Fruit fly (Drosophila melanogaster) whole organism, adult: ENCODE results near the gene Oat.

Source experiments
- CG11617 ChIP-seq: fragments of 200-800 bp; sonication (Bioruptor generic); optimal IDR thresholded peaks from 2 replicates; lab custom pipeline; 2017; ENCODE audit warnings: mild to moderate bottlenecking, missing biosample characterization, missing genetic modification reagents, missing genetic modification characterization
- CG12768 ChIP-seq: fragments of 200-800 bp; sonication (Bioruptor generic); optimal IDR thresholded peaks from 2 replicates; lab custom pipeline; 2017; ENCODE audit warnings: missing biosample characterization, missing genetic modification characterization, mild to moderate bottlenecking, moderate library complexity, missing genetic modification reagents
- CG1620 ChIP-seq: fragments of 200-800 bp; sonication (Bioruptor generic); optimal IDR thresholded peaks from 2 replicates; lab custom pipeline; 2016; ENCODE audit warnings: missing biosample characterization, missing genetic modification characterization
- CG33017 ChIP-seq: fragments of 200-800 bp; sonication (Bioruptor generic); optimal IDR thresholded peaks from 2 replicates; lab custom pipeline; 2018; ENCODE audit warnings: missing biosample characterization, mild to moderate bottlenecking, missing genetic modification characterization, moderate library complexity
- CG5204 ChIP-seq: fragments of 200-800 bp; sonication (Bioruptor generic); optimal IDR thresholded peaks from 2 replicates; lab custom pipeline; 2016; ENCODE audit warnings: missing biosample characterization, missing genetic modification characterization
- CG7045 ChIP-seq: fragments of 200-800 bp; sonication (Bioruptor generic); optimal IDR thresholded peaks from 2 replicates; lab custom pipeline; 2017; ENCODE audit warnings: missing biosample characterization, mild to moderate bottlenecking, missing genetic modification characterization
- Clk ChIP-seq: fragments of 200-800 bp; sonication (Bioruptor generic); optimal IDR thresholded peaks from 2 replicates; lab custom pipeline; 2017; ENCODE audit warnings: missing biosample characterization, missing genetic modification characterization
- Crg-1 ChIP-seq: fragments of 200-800 bp; sonication (Bioruptor generic); optimal IDR thresholded peaks from 2 replicates; lab custom pipeline; 2016; ENCODE audit warnings: missing biosample characterization, missing genetic modification characterization
- Hr96 ChIP-seq: fragments of 200-800 bp; sonication (Bioruptor generic); optimal IDR thresholded peaks from 2 replicates; lab custom pipeline; 2016; ENCODE audit warnings: missing biosample characterization, missing genetic modification characterization
- Mnt ChIP-seq: fragments of 200-800 bp; sonication (Bioruptor generic); optimal IDR thresholded peaks from 2 replicates; lab custom pipeline; 2016; ENCODE audit warnings: missing biosample characterization, mild to moderate bottlenecking, missing genetic modification characterization
- bab1 ChIP-seq: fragments of 200-800 bp; sonication (Bioruptor generic); optimal IDR thresholded peaks from 3 replicates; lab custom pipeline; 2019; ENCODE audit warnings: missing biosample characterization, mild to moderate bottlenecking, missing genetic modification characterization, moderate library complexity
- cic ChIP-seq: fragments of 200-800 bp; sonication (Bioruptor generic); optimal IDR thresholded peaks from 2 replicates; lab custom pipeline; 2017; ENCODE audit warnings: missing biosample characterization, mild to moderate bottlenecking, missing genetic modification characterization, moderate library complexity
- kay ChIP-seq: fragments of 200-800 bp; sonication (Bioruptor generic); peaks from one replicate; lab custom pipeline; 2016; ENCODE audit warnings: missing biosample characterization, missing genetic modification characterization, borderline replicate concordance
- ovo ChIP-seq: fragments of 200-800 bp; sonication (Bioruptor generic); optimal IDR thresholded peaks from 2 replicates; lab custom pipeline; 2016; ENCODE audit warnings: missing biosample characterization, missing genetic modification characterization
- pad ChIP-seq: fragments of 200-800 bp; sonication (Bioruptor generic); optimal IDR thresholded peaks from 3 replicates; lab custom pipeline; 2017; ENCODE audit warnings: missing biosample characterization, missing genetic modification characterization, mild to moderate bottlenecking, moderate library complexity, missing genetic modification reagents

Gene Oat

DNA sequence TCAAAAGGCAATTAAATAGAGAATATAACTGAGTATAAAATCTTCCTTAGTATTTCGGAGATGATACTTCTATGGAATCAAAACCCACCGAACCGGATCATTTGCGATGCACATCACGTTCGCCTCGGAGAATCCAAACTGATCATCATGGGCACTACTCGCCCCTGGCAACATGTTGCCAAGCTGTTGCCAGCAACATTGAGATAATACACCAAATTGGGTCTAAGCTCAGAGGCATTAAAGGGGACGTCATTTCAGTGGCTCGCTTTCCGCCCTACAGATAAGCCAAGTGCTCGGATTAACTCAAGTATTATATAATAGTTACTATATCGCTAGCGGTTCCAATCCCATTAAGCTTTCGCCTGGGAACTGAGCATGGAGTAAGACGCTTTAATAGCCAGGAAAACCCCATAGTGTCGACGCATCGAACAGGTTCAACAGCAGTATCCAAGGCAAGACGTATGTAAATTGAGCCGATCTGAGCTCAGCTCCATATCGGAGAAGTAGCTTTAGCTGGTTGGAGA, 43.6 kb downstream of the Oat start, which contains the start of the genes lush and CG9372:
lush (minus strand) TSS at position 117 of the 524 bp plus-strand sequence.
CG9372 (plus strand) TSS at position 235 of the 524 bp plus-strand sequence.
- TF ChIP-seq CG12768 (peak; percentile 25), cic (GFP tag; lab: Kevin White, UChicago) (peak; percentile 76), kay (GFP tag; lab: Kevin White, UChicago) (peak; percentile 57), bab1 (GFP tag; lab: Kevin White, UChicago) (no peak)

DNA sequence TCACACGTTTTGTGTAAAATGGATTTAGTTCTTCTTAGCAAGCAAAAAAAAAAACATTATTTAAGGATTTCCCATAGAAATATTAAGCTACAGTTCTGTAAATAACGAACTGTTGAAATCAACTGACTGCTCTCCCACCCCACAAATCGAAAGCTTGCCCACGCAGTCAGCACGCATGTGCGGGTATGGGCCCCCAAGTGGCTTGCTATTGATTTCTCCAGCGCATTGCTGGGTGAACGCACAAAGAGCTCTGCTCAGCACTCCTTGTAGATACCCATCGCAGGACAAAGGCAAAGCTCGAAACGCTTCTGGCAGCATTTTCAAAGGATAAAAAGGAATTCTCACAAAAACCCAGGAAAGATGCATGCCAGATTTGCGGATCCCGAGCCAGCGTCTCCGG, 48.2 kb downstream of the Oat start, which contains the start of gene CG9368:
CG9368 (plus strand) TSS at position 221 of the 400 bp plus-strand sequence.
- TF ChIP-seq cic (GFP tag; lab: Kevin White, UChicago) (no peak), Crg-1 (GFP tag; lab: Kevin White, UChicago) (no peak), CG12768 (no peak), CG7045 (GFP tag; lab: Kevin White, UChicago) (no peak), CG5204 (GFP tag; lab: Kevin White, UChicago) (no peak), Mnt (GFP tag; lab: Kevin White, UChicago) (no peak), CG33017 (tag; lab: Kevin White, UChicago) (no peak), kay (GFP tag; lab: Kevin White, UChicago) (no peak), ovo (GFP tag; lab: Kevin White, UChicago) (no peak), Clk (no peak)

DNA sequence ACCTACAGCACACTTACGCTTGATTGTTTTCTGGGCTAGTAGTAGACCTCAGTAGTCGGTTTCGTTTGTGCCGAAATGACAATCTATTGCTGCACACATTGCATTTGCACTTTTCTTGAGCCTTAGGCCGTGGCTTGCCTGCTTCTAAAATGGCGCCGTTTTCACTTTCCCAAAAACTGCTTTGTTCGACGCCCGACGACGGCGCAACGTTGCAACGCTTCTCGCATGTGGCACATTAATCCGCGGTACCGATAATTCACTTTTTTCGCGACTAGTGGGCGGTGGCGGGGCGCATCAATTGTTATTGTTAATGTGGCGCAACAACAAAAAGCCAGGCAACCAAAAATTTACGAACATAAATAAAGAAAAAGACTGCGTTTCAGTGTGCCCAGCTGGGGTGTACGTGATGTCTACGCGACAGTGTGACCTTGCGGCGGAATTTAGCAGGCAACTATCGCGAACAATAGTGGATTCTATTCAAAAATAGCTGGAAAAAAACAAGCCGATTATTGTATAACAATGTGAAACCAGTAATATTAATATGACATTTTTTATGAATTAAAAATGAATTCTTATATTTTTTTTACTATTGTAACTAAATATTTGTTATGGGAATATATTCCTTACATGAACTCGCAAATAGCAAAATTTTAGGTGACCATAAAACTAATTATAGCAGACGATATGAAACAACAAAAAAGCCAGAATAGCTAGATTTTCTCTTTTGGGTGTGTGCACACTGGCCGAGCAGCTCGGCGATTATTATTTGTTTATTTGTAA, 51.1 kb downstream of the Oat start, which contains the start of the genes ash1 and Taf6:
ash1 (minus strand) TSS at position 387 of the 780 bp plus-strand sequence.
Taf6 (plus strand) TSS at position 720 of the 780 bp plus-strand sequence.
- TF ChIP-seq CG1620 (GFP tag; lab: Kevin White, UChicago): peak; percentile 9
- no peak for TF ChIP-seq Clk
- TF ChIP-seq cic (GFP tag; lab: Kevin White, UChicago): no peak
- no peak for TF ChIP-seq pad
- no peak for TF ChIP-seq ovo (GFP tag; lab: Kevin White, UChicago)
- no peak for TF ChIP-seq Hr96
- peak; percentile 26 for TF ChIP-seq Crg-1 (GFP tag; lab: Kevin White, UChicago)
- TF ChIP-seq CG11617 (GFP tag; lab: Kevin White, UChicago): peak; percentile 1
- TF ChIP-seq CG7045 (GFP tag; lab: Kevin White, UChicago): no peak
- no peak for TF ChIP-seq bab1 (GFP tag; lab: Kevin White, UChicago)
